Fruit fly (Drosophila melanogaster) whole organism, wandering third instar larva: ENCODE data around the gene Dnaaf6.

Source experiments
- GATAd ChIP-seq: sonication (Bioruptor generic); optimal IDR thresholded peaks from 2 replicates; lab custom pipeline; 2016; ENCODE audit warnings: missing biosample characterization, missing genetic modification characterization
- Sp1 ChIP-seq: fragments of 200-800 bp; sonication (Bioruptor generic); optimal IDR thresholded peaks from 3 replicates; lab custom pipeline; 2019; ENCODE audit warnings: missing biosample characterization, mild to moderate bottlenecking, missing genetic modification characterization, moderate library complexity
- Vsx2 ChIP-seq: fragments of 200-300, 225-300 bp; sonication (Bioruptor generic); optimal IDR thresholded peaks from 2 replicates; lab custom pipeline; 2018; ENCODE audit warnings: missing biosample characterization, missing genetic modification characterization; ENCODE audit not compliant: partially characterized antibody
- fru ChIP-seq: fragments of 200-800 bp; sonication (Bioruptor generic); optimal IDR thresholded peaks from 3 replicates; lab custom pipeline; 2016; ENCODE audit warnings: missing biosample characterization, mild to moderate bottlenecking, missing genetic modification characterization
- h ChIP-seq: fragments of 200-800 bp; sonication (Bioruptor generic); optimal IDR thresholded peaks from 3 replicates; lab custom pipeline; 2016; ENCODE audit warnings: missing biosample characterization, mild to moderate bottlenecking, missing genetic modification characterization
- jim ChIP-seq: fragments of 175-275, 200-325 bp; sonication (Bioruptor generic); optimal IDR thresholded peaks from 2 replicates; lab custom pipeline; 2016; ENCODE audit warnings: missing biosample characterization, mild to moderate bottlenecking, missing genetic modification characterization
- sv ChIP-seq: fragments of 200-800 bp; sonication (Bioruptor generic); optimal IDR thresholded peaks from 3 replicates; lab custom pipeline; 2016; ENCODE audit warnings: missing biosample characterization, missing genetic modification characterization

- TF ChIP-seq h (GFP tag; lab: Kevin White, UChicago), result no peak
- TF ChIP-seq jim (GFP tag; lab: Kevin White, UChicago), result no peak
- TF ChIP-seq sv (GFP tag; lab: Kevin White, UChicago), result no peak
- TF ChIP-seq fru, result no peak
- TF ChIP-seq Vsx2 (GFP tag; lab: Kevin White, UChicago), result no peak
- TF ChIP-seq Sp1 (GFP tag; lab: Kevin White, UChicago), result no peak
- no peak for TF ChIP-seq GATAd (GFP tag; lab: Kevin White, UChicago)
These were observed 49.0 kb upstream of the Dnaaf6 start for dm6 chr3L:14635564-14635937.
